Worm (Caenorhabditis elegans) whole organism, mixed stage, embryonic: ENCODE data around the gene C49F5.6.

Experiments
- ceh-43 ChIP-seq: fragments of 200-800 bp; sonication (Bioruptor generic); optimal IDR thresholded peaks from 2 replicates; lab custom pipeline; 2018; ENCODE audit warnings: mild to moderate bottlenecking, missing genetic modification characterization, moderate library complexity, missing compliant biosample characterization
- elt-3 ChIP-seq: fragments of 150-350 bp; optimal IDR thresholded peaks from 2 replicates; lab custom pipeline; 2014; ENCODE audit warnings: missing biosample characterization, missing genetic modification characterization
- mep-1 ChIP-seq: fragments of 150-350 bp; optimal IDR thresholded peaks from 2 replicates; lab custom pipeline; 2017; ENCODE audit warnings: missing biosample characterization, missing genetic modification reagents, missing genetic modification characterization, inconsistent platforms
- nhr-237 ChIP-seq: fragments of 150-350 bp; optimal IDR thresholded peaks from 2 replicates; lab custom pipeline; 2014; ENCODE audit warnings: missing biosample characterization, missing genetic modification characterization
- pha-4 ChIP-seq: fragments of 150-350 bp; optimal IDR thresholded peaks from 2 replicates; lab custom pipeline; 2018; ENCODE audit warnings: missing biosample characterization, missing genetic modification reagents, missing genetic modification characterization
- snpc-4 ChIP-seq: fragments of 150-350 bp; optimal IDR thresholded peaks from 2 replicates; lab custom pipeline; 2014; ENCODE audit warnings: missing biosample characterization, missing genetic modification characterization
- tbx-8 ChIP-seq: fragments of 200-800 bp; sonication (Bioruptor generic); optimal IDR thresholded peaks from 2 replicates; lab custom pipeline; 2018; ENCODE audit warnings: mild to moderate bottlenecking, missing genetic modification characterization, moderate library complexity, missing compliant biosample characterization
- unc-39 ChIP-seq: fragments of 150-350 bp; optimal IDR thresholded peaks from 2 replicates; lab custom pipeline; 2014; ENCODE audit warnings: missing biosample characterization, missing genetic modification characterization
- unc-62 ChIP-seq: fragments of 150-350 bp; optimal IDR thresholded peaks from 2 replicates; lab custom pipeline; 2014; ENCODE audit warnings: missing biosample characterization, missing genetic modification reagents, missing genetic modification characterization
- ztf-11 ChIP-seq: fragments of 150-350 bp; optimal IDR thresholded peaks from 2 replicates; lab custom pipeline; 2014; ENCODE audit warnings: missing biosample characterization, missing genetic modification characterization

DNA sequence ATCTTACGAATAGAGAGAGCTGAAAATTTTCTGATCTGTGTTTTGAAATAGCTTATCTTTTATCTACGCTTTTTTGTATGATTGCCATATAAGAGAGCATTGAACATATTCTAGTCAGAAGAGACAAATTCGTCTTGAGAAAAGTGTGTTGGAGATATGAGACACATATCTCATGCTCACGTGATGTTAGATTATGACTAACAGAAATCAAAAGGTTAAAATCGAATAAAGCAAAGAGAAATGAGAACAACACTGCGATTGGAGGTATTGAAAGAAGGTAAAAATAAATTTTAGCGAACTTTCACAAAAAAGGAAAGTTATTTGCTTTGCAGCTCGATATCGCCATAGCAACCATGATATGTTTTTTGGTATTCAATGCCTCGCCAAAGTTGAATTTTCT lies 6.0 kb upstream of the C49F5.6 start, which contains the start of gene nhr-167:
- TF ChIP-seq unc-39 (tag; lab: Kevin White, UChicago) (no peak), tbx-8 (no peak), unc-62 (GFP tag; lab: Kevin White, UChicago) (no peak), elt-3 (tag; lab: Kevin White, UChicago) (no peak), pha-4 (tag; lab: Kevin White, UChicago) (no peak), mep-1 (no peak), nhr-237 (no peak), ztf-11 (no peak), snpc-4 (tag; lab: Kevin White, UChicago) (no peak), ceh-43 (GFP tag; lab: Kevin White, UChicago) (no peak)
